Worm (Caenorhabditis elegans) whole organism, mixed stage, embryonic: Measurements from ENCODE around the gene orc-4.

ENCODE experiments used
- M03D4.4 ChIP-seq: sonication (generic microtip); optimal IDR thresholded peaks from 2 replicates; lab custom pipeline; 2017; ENCODE audit warnings: mild to moderate bottlenecking, missing genetic modification characterization, missing compliant biosample characterization
- bed-3 ChIP-seq: fragments of 200-800 bp; sonication (Bioruptor generic); optimal IDR thresholded peaks from 3 replicates; lab custom pipeline; 2018; ENCODE audit warnings: mild to moderate bottlenecking, missing genetic modification characterization, moderate library complexity, missing compliant biosample characterization
- blmp-1 ChIP-seq: fragments of 150-350 bp; optimal IDR thresholded peaks from 2 replicates; lab custom pipeline; 2014; ENCODE audit warnings: missing biosample characterization, missing genetic modification characterization
- ceh-43 ChIP-seq: fragments of 200-800 bp; sonication (Bioruptor generic); optimal IDR thresholded peaks from 2 replicates; lab custom pipeline; 2018; ENCODE audit warnings: mild to moderate bottlenecking, missing genetic modification characterization, moderate library complexity, missing compliant biosample characterization
- ceh-83 ChIP-seq: fragments of 200-800 bp; sonication (Bioruptor generic); optimal IDR thresholded peaks from 2 replicates; lab custom pipeline; 2018; ENCODE audit warnings: mild to moderate bottlenecking, missing genetic modification characterization, missing compliant biosample characterization
- ces-1 ChIP-seq: fragments of 150-350 bp; optimal IDR thresholded peaks from 2 replicates; lab custom pipeline; 2014; ENCODE audit warnings: missing biosample characterization, missing genetic modification reagents, missing genetic modification characterization
- cnd-1 ChIP-seq: fragments of 200-800 bp; sonication (Bioruptor generic); optimal IDR thresholded peaks from 2 replicates; lab custom pipeline; 2018; ENCODE audit warnings: mild to moderate bottlenecking, missing genetic modification characterization, missing compliant biosample characterization
- drap-1 ChIP-seq: fragments of 200-800 bp; sonication (Bioruptor generic); optimal IDR thresholded peaks from 3 replicates; lab custom pipeline; 2018; ENCODE audit warnings: mild to moderate bottlenecking, missing genetic modification characterization, missing compliant biosample characterization
- elt-1 ChIP-seq: sonication (generic microtip); optimal IDR thresholded peaks from 2 replicates; lab custom pipeline; 2017; ENCODE audit warnings: missing genetic modification characterization, mild to moderate bottlenecking, missing compliant biosample characterization, antibody characterized with exemption, moderate library complexity, borderline replicate concordance; ENCODE audit not compliant: insufficient read depth
- elt-3 ChIP-seq: fragments of 150-350 bp; optimal IDR thresholded peaks from 2 replicates; lab custom pipeline; 2014; ENCODE audit warnings: missing biosample characterization, missing genetic modification characterization
- flh-1 ChIP-seq: fragments of 200-800 bp; sonication (Bioruptor generic); optimal IDR thresholded peaks from 2 replicates; lab custom pipeline; 2018; ENCODE audit warnings: mild to moderate bottlenecking, missing genetic modification characterization, moderate library complexity, missing compliant biosample characterization
- ham-2 ChIP-seq: fragments of 200-800 bp; sonication (Bioruptor generic); optimal IDR thresholded peaks from 2 replicates; lab custom pipeline; 2018; ENCODE audit warnings: mild to moderate bottlenecking, missing genetic modification characterization, missing compliant biosample characterization
- hlh-1 ChIP-seq: fragments of 150-350 bp; optimal IDR thresholded peaks from 2 replicates; lab custom pipeline; 2014; ENCODE audit warnings: missing biosample characterization, missing genetic modification reagents, missing genetic modification characterization
- lin-13 ChIP-seq: fragments of 150-350 bp; optimal IDR thresholded peaks from 2 replicates; lab custom pipeline; 2014; ENCODE audit warnings: missing biosample characterization, missing genetic modification characterization
- lsy-2 ChIP-seq: fragments of 150-350 bp; optimal IDR thresholded peaks from 2 replicates; lab custom pipeline; 2014; ENCODE audit warnings: missing biosample characterization, missing genetic modification characterization
- mab-5 ChIP-seq: fragments of 150-350 bp; optimal IDR thresholded peaks from 2 replicates; lab custom pipeline; 2014; ENCODE audit warnings: missing biosample characterization, missing genetic modification characterization
- mep-1 ChIP-seq: fragments of 150-350 bp; optimal IDR thresholded peaks from 2 replicates; lab custom pipeline; 2017; ENCODE audit warnings: missing biosample characterization, missing genetic modification reagents, missing genetic modification characterization, inconsistent platforms
- mls-2 ChIP-seq: sonication (generic microtip); optimal IDR thresholded peaks from 2 replicates; lab custom pipeline; 2016; ENCODE audit warnings: mild to moderate bottlenecking, missing genetic modification characterization, moderate library complexity, missing compliant biosample characterization
- nhr-12 ChIP-seq: fragments of 150-350 bp; optimal IDR thresholded peaks from 2 replicates; lab custom pipeline; 2014; ENCODE audit warnings: missing biosample characterization, missing genetic modification characterization
- nhr-2 ChIP-seq: fragments of 150-350 bp; optimal IDR thresholded peaks from 2 replicates; lab custom pipeline; 2014; ENCODE audit warnings: missing biosample characterization, missing genetic modification characterization
- nhr-237 ChIP-seq: fragments of 150-350 bp; optimal IDR thresholded peaks from 2 replicates; lab custom pipeline; 2014; ENCODE audit warnings: missing biosample characterization, missing genetic modification characterization
- nhr-28 ChIP-seq: fragments of 150-350 bp; optimal IDR thresholded peaks from 2 replicates; lab custom pipeline; 2014; ENCODE audit warnings: missing biosample characterization, missing genetic modification characterization
- nhr-76 ChIP-seq: sonication (generic microtip); optimal IDR thresholded peaks from 2 replicates; lab custom pipeline; 2017; ENCODE audit warnings: missing biosample characterization, missing genetic modification characterization
- pha-4 ChIP-seq: fragments of 150-350 bp; optimal IDR thresholded peaks from 2 replicates; lab custom pipeline; 2018; ENCODE audit warnings: missing biosample characterization, missing genetic modification reagents, missing genetic modification characterization
- sptf-1 ChIP-seq: sonication (generic microtip); optimal IDR thresholded peaks from 2 replicates; lab custom pipeline; 2017; ENCODE audit warnings: mild to moderate bottlenecking, missing genetic modification characterization, moderate library complexity, missing compliant biosample characterization
- tbx-8 ChIP-seq: fragments of 200-800 bp; sonication (Bioruptor generic); optimal IDR thresholded peaks from 2 replicates; lab custom pipeline; 2018; ENCODE audit warnings: mild to moderate bottlenecking, missing genetic modification characterization, moderate library complexity, missing compliant biosample characterization
- unc-120 ChIP-seq: sonication (generic microtip); optimal IDR thresholded peaks from 2 replicates; lab custom pipeline; 2017; ENCODE audit warnings: missing genetic modification characterization, missing compliant biosample characterization; ENCODE audit not compliant: poor library complexity, severe bottlenecking
- unc-39 ChIP-seq: fragments of 150-350 bp; optimal IDR thresholded peaks from 2 replicates; lab custom pipeline; 2014; ENCODE audit warnings: missing biosample characterization, missing genetic modification characterization
- unc-62 ChIP-seq: fragments of 150-350 bp; optimal IDR thresholded peaks from 2 replicates; lab custom pipeline; 2014; ENCODE audit warnings: missing biosample characterization, missing genetic modification reagents, missing genetic modification characterization
- zip-8 ChIP-seq: fragments of 150-350 bp; optimal IDR thresholded peaks from 2 replicates; lab custom pipeline; 2014; ENCODE audit warnings: missing biosample characterization, missing genetic modification characterization

Gene orc-4

DNA sequence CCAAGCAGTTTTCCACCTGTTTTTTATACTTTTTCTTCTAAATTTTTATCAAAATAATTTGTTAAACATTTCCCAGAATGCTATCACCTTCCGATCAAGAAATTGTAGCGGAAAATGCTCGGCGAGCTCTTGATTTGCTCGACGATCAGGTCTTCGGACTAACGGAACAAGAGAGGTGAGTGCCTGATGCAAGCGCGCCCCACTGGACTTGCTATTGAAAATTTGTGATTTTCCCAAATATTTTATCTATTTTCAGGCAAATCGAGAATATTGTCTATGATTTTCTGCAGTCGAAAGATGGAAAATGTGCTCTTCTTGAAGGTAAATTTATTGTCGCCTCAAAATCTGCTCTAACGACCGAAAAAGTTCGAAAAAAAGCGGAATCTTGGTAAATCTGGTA is at the start of gene orc-4:
TSS of gene orc-4 (plus strand) at position 77 of the 400 bp plus-strand sequence.
- no peak for TF ChIP-seq unc-39 (tag; lab: Kevin White, UChicago)
- no peak for TF ChIP-seq M03D4.4 (tag; lab: Kevin White, UChicago)
- no peak for TF ChIP-seq nhr-28
- no peak for TF ChIP-seq nhr-12 (tag; lab: Kevin White, UChicago)
- TF ChIP-seq mep-1: no peak
- TF ChIP-seq ham-2 (GFP tag; lab: Kevin White, UChicago): no peak
- no peak for TF ChIP-seq unc-120 (tag; lab: Kevin White, UChicago)

DNA sequence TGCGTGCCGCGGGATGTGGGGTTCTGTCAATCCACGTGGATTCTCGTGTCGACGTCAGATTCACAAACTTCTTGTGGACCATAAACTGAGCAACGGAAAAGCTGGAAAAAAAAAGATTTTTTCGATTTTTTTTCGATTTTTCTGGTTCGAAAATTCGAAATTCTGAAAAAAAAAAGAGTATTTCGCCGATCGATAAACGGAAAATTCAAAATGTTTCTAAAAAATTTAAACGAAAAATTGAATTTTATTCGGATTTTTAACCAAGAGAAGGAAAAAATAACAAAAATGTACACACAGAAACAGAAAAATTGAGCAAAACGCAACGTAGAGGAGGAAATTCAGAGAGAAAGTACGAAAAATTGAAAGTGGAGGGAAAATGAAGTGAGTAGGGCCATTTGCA is 49.6 kb upstream of the orc-4 start, which contains the start of gene Y39A1A.3:
TSS of gene Y39A1A.3 (minus strand) at position 101 of the 400 bp plus-strand sequence.
- TF ChIP-seq ceh-83 (GFP tag; lab: Kevin White, UChicago) (no peak), lsy-2 (tag; lab: Kevin White, UChicago) (no peak), elt-1 (tag; lab: Kevin White, UChicago) (no peak), mab-5 (tag; lab: Kevin White, UChicago) (no peak), elt-3 (tag; lab: Kevin White, UChicago) (no peak), hlh-1 (tag; lab: Kevin White, UChicago) (no peak), nhr-28 (no peak), M03D4.4 (tag; lab: Kevin White, UChicago) (no peak), flh-1 (GFP tag; lab: Kevin White, UChicago) (no peak), zip-8 (tag; lab: Kevin White, UChicago) (no peak), unc-62 (GFP tag; lab: Kevin White, UChicago) (no peak), unc-39 (tag; lab: Kevin White, UChicago) (no peak)
- TF ChIP-seq, all 35 proteins: peak for 0

DNA sequence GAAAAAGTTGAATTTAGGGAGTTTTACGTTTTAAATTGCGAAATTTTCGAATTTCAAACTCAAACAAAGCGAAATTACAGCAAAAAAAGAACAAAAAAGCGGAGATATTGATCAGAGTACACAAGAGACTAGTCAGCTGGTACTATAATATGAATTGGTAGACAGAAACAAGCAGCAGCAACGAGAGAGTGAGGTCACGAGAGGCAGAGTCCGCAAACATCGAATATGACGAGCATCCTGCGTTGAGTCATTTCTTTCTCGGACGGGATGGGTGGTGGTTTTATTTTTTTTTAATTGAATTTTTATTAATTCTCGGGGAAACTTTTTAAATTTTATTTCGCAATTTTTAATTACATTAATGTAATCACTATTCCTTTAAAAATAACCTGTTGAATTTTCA is 46.3 kb upstream of the orc-4 start:
- TF ChIP-seq mls-2 (no peak), lsy-2 (tag; lab: Kevin White, UChicago) (peak; percentile 58), ces-1 (peak; percentile 54), nhr-237 (tag; lab: Kevin White, UChicago) (peak; percentile 15), cnd-1 (tag; lab: Kevin White, UChicago) (no peak), mep-1 (peak; percentile 64), pha-4 (peak; percentile 51), lin-13 (tag; lab: Kevin White, UChicago) (peak; percentile 36)

DNA sequence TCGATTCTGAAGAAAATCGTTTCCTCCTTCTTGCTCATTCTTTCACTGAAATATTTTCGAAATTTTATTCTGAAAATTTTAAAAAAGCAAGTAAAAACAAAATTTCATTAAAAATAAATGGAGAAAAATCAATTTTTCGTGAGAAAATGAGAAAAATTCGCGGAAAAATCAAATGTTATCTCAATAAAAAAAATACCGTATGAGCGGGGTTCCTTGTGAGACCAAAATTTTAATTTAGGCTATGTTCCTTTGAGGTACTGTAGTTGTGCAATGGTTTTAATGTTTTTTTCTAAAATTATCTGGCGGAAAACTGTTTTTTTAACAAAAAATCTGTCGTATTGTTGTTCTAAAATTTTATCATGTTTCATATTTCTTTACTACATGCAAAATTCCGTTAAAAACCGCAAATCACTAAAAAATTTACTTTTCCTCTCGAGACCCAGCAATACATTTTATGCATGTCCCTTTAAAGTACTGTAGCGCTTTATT is 45.8 kb upstream of the orc-4 start, which contains the start of gene epg-6:
TSS of gene epg-6 (minus strand) at position 51 of the 489 bp plus-strand sequence.
- no peak for TF ChIP-seq nhr-237 (tag; lab: Kevin White, UChicago)
- no peak for TF ChIP-seq mls-2
- no peak for TF ChIP-seq drap-1 (GFP tag; lab: Kevin White, UChicago)
- TF ChIP-seq nhr-2 (tag; lab: Kevin White, UChicago): no peak
- TF ChIP-seq zip-8 (tag; lab: Kevin White, UChicago): no peak

DNA sequence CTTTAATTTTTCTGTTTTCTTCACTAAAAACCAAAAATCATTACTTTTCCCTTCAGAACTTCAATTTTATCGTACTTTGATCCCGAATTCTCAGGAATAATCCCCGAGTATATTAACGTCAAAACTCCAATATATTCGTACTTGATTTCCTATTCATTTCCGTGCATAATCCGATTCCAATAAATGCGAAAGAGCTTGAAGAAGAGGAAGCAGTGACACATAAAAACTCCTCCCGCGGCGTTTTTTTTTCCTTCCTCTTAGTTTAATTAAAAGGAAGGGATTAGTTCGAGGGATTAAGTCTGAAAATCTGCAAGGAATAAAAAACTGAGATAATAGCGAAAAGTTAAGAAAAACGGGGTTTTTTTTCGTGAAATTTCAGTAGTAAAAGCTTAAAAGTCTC is 45.1 kb upstream of the orc-4 start:
- TF ChIP-seq ceh-43 (no peak), nhr-28 (no peak), tbx-8 (GFP tag; lab: Kevin White, UChicago) (no peak), nhr-2 (tag; lab: Kevin White, UChicago) (no peak), sptf-1 (tag; lab: Kevin White, UChicago) (no peak), cnd-1 (tag; lab: Kevin White, UChicago) (no peak), mls-2 (no peak), blmp-1 (tag; lab: Kevin White, UChicago) (no peak)
- TF ChIP-seq, all 35 proteins: peak for 0

DNA sequence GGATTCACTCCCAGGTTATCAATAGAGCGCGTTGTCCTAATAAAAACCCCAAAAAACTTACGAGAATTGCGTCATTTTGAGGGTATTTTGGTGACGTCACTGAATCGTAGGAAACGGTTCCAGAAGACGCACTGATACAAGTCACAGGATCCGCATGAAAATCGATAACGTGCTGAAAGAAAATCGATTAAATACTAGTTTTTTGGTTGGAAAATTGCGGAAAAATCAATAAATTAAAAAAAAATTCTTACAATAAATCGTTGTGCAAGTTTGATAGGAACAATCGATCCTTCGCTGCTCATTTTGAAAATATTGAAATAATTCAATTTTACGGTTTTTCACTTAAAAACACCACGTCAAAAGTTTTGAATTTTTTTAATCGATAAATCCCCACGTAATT is 42.7 kb upstream of the orc-4 start, which contains the start of gene Y39A1A.2:
TSS of gene Y39A1A.2 (minus strand) at position 319 of the 400 bp plus-strand sequence.
- TF ChIP-seq unc-39 (tag; lab: Kevin White, UChicago) (no peak), nhr-2 (tag; lab: Kevin White, UChicago) (no peak), bed-3 (GFP tag; lab: Kevin White, UChicago) (no peak), hlh-1 (tag; lab: Kevin White, UChicago) (no peak), zip-8 (tag; lab: Kevin White, UChicago) (peak; percentile 76), nhr-76 (tag; lab: Kevin White, UChicago) (no peak)
